Fruit fly (Drosophila melanogaster) whole organism, wandering third instar larva: ENCODE measurements around the gene CG15221.
A peak's percentile ranks its signal among the peaks of the same experiment; 100 is the strongest.

Source experiments
- Abd-B ChIP-seq: fragments of >200 bp; optimal IDR thresholded peaks from 2 replicates; lab custom pipeline; 2017; ENCODE audit warnings: missing biosample characterization, missing genetic modification characterization
- CG32264 ChIP-seq: fragments of 200-800 bp; sonication (Bioruptor generic); optimal IDR thresholded peaks from 2 replicates; lab custom pipeline; 2016; ENCODE audit warnings: missing biosample characterization, missing genetic modification characterization
- CrebA ChIP-seq: fragments of 200-800 bp; sonication (Bioruptor generic); optimal IDR thresholded peaks from 2 replicates; lab custom pipeline; 2016; ENCODE audit warnings: missing biosample characterization, mild to moderate bottlenecking, missing genetic modification characterization, borderline replicate concordance
- Dfd ChIP-seq: fragments of >200 bp; optimal IDR thresholded peaks from 2 replicates; lab custom pipeline; 2017; ENCODE audit warnings: missing biosample characterization, missing genetic modification characterization
- Dif ChIP-seq: fragments of 200-275, 200-300 bp; sonication (Bioruptor generic); optimal IDR thresholded peaks from 2 replicates; lab custom pipeline; 2018; ENCODE audit warnings: missing biosample characterization, missing genetic modification characterization; ENCODE audit not compliant: partially characterized antibody
- GATAd ChIP-seq: sonication (Bioruptor generic); optimal IDR thresholded peaks from 2 replicates; lab custom pipeline; 2016; ENCODE audit warnings: missing biosample characterization, missing genetic modification characterization
- Hnf4 ChIP-seq: fragments of 200-800 bp; sonication (Bioruptor generic); optimal IDR thresholded peaks from 2 replicates; lab custom pipeline; 2016; ENCODE audit warnings: missing biosample characterization, mild to moderate bottlenecking, missing genetic modification characterization
- Hr78 ChIP-seq: fragments of >200 bp; optimal IDR thresholded peaks from 2 replicates; lab custom pipeline; 2017; ENCODE audit warnings: missing biosample characterization, missing genetic modification characterization
- Hr83 ChIP-seq: fragments of 200-300 bp; sonication (Bioruptor generic); optimal IDR thresholded peaks from 2 replicates; lab custom pipeline; 2016; ENCODE audit warnings: missing biosample characterization, mild to moderate bottlenecking, missing genetic modification characterization, moderate library complexity; ENCODE audit not compliant: poor library complexity, severe bottlenecking
- Jra ChIP-seq: sonication (Bioruptor generic); optimal IDR thresholded peaks from 2 replicates; lab custom pipeline; 2016; ENCODE audit warnings: missing biosample characterization, missing genetic modification characterization
- Mio ChIP-seq: sonication (Bioruptor generic); optimal IDR thresholded peaks from 2 replicates; lab custom pipeline; 2016; ENCODE audit warnings: missing biosample characterization, missing genetic modification characterization
- Myc ChIP-seq: fragments of >200 bp; optimal IDR thresholded peaks from 2 replicates; lab custom pipeline; 2017
- N ChIP-seq: fragments of >200 bp; optimal IDR thresholded peaks from 2 replicates; lab custom pipeline; 2018; ENCODE audit warnings: missing biosample characterization, missing external identifiers, missing genetic modification characterization
- OdsH ChIP-seq: fragments of 200-800 bp; sonication (Bioruptor generic); optimal IDR thresholded peaks from 2 replicates; lab custom pipeline; 2016; ENCODE audit warnings: missing biosample characterization, mild to moderate bottlenecking, missing genetic modification characterization
- Rel ChIP-seq, 2 experiments: fragments of 200-800 bp; sonication (Bioruptor generic) in 1 of 2; optimal IDR thresholded peaks; 2 replicates in 1 of 2; 3 replicates in 1 of 2; lab custom pipeline; 2016 to 2019; ENCODE audit warnings: mild to moderate bottlenecking in 2 of 2, missing biosample characterization in 2 of 2, missing genetic modification characterization in 2 of 2, moderate library complexity in 1 of 2
- Sp1 ChIP-seq: fragments of 200-800 bp; sonication (Bioruptor generic); optimal IDR thresholded peaks from 3 replicates; lab custom pipeline; 2019; ENCODE audit warnings: missing biosample characterization, mild to moderate bottlenecking, missing genetic modification characterization, moderate library complexity
- Vsx2 ChIP-seq: fragments of 200-300, 225-300 bp; sonication (Bioruptor generic); optimal IDR thresholded peaks from 2 replicates; lab custom pipeline; 2018; ENCODE audit warnings: missing biosample characterization, missing genetic modification characterization; ENCODE audit not compliant: partially characterized antibody
- brk ChIP-seq: fragments of 200-800 bp; sonication (Bioruptor generic); optimal IDR thresholded peaks from 2 replicates; lab custom pipeline; 2016; ENCODE audit warnings: missing biosample characterization, mild to moderate bottlenecking, missing genetic modification characterization
- dl ChIP-seq, 2 experiments: fragments of 175-275, 200-275 bp in 1 of 2; fragments of 200-275 bp in 1 of 2; sonication (Bioruptor generic); optimal IDR thresholded peaks; lab custom pipeline; 2018; ENCODE audit warnings: mild to moderate bottlenecking in 2 of 2, missing biosample characterization in 2 of 2, missing genetic modification characterization in 2 of 2, moderate library complexity in 2 of 2; ENCODE audit not compliant: partially characterized antibody in 2 of 2, insufficient read depth in 1 of 2
- dmrt93B ChIP-seq: fragments of 200-800 bp; sonication (Bioruptor generic); optimal IDR thresholded peaks from 2 replicates; lab custom pipeline; 2018; ENCODE audit warnings: missing biosample characterization, mild to moderate bottlenecking, missing genetic modification characterization
- dsf ChIP-seq: sonication (Bioruptor generic); optimal IDR thresholded peaks from 2 replicates; lab custom pipeline; 2016; ENCODE audit warnings: missing biosample characterization, missing genetic modification characterization, borderline replicate concordance
- foxo ChIP-seq, 2 experiments: fragments of 200-800 bp; sonication (Bioruptor generic); optimal IDR thresholded peaks; 2 replicates in 1 of 2; 3 replicates in 1 of 2; lab custom pipeline; 2016 to 2017; ENCODE audit warnings: missing biosample characterization in 2 of 2, missing genetic modification characterization in 2 of 2
- fru ChIP-seq: fragments of 200-800 bp; sonication (Bioruptor generic); optimal IDR thresholded peaks from 3 replicates; lab custom pipeline; 2016; ENCODE audit warnings: missing biosample characterization, mild to moderate bottlenecking, missing genetic modification characterization
- h ChIP-seq: fragments of 200-800 bp; sonication (Bioruptor generic); optimal IDR thresholded peaks from 3 replicates; lab custom pipeline; 2016; ENCODE audit warnings: missing biosample characterization, mild to moderate bottlenecking, missing genetic modification characterization
- jim ChIP-seq: fragments of 175-275, 200-325 bp; sonication (Bioruptor generic); optimal IDR thresholded peaks from 2 replicates; lab custom pipeline; 2016; ENCODE audit warnings: missing biosample characterization, mild to moderate bottlenecking, missing genetic modification characterization
- pan ChIP-seq: fragments of >200 bp; optimal IDR thresholded peaks from 2 replicates; lab custom pipeline; 2017
- psq ChIP-seq: fragments of 200-800 bp; sonication (Bioruptor generic); optimal IDR thresholded peaks from 3 replicates; lab custom pipeline; 2017; ENCODE audit warnings: missing biosample characterization, mild to moderate bottlenecking, missing genetic modification characterization, moderate library complexity
- rgr ChIP-seq: fragments of 200-800 bp; sonication (Bioruptor generic); optimal IDR thresholded peaks from 3 replicates; lab custom pipeline; 2016; ENCODE audit warnings: missing biosample characterization, mild to moderate bottlenecking, missing genetic modification characterization
- sage ChIP-seq: fragments of 200-800 bp; sonication (Bioruptor generic); optimal IDR thresholded peaks from 2 replicates; lab custom pipeline; 2016; ENCODE audit warnings: missing biosample characterization, mild to moderate bottlenecking, missing genetic modification characterization
- sv ChIP-seq: fragments of 200-800 bp; sonication (Bioruptor generic); optimal IDR thresholded peaks from 3 replicates; lab custom pipeline; 2016; ENCODE audit warnings: missing biosample characterization, missing genetic modification characterization
- tai ChIP-seq: sonication (Bioruptor generic); optimal IDR thresholded peaks from 2 replicates; lab custom pipeline; 2016; ENCODE audit warnings: missing biosample characterization, missing genetic modification characterization
- usp ChIP-seq: fragments of >200 bp; optimal IDR thresholded peaks from 2 replicates; lab custom pipeline; 2017; ENCODE audit warnings: missing biosample characterization, missing genetic modification characterization

CG15221 gene

dm6 chrX:11695883-11696211 is 28.2 kb upstream of the CG15221 start:
- TF ChIP-seq foxo (GFP tag; optimal IDR thresholded peaks at IDR 0.05; lab: Kevin White, UChicago) (no peak), dsf (no peak), Dfd (no peak), rgr (no peak), Vsx2 (no peak), dmrt93B (GFP tag; lab: Kevin White, UChicago) (no peak)

dm6 chrX:11700765-11701164 is 23.3 kb upstream of the CG15221 start:
- TF ChIP-seq Dfd, result peak; percentile 85
- TF ChIP-seq Hr78 (GFP tag; lab: Kevin White, UChicago), result no peak

- no peak for TF ChIP-seq Dif (GFP tag; lab: Kevin White, UChicago)
- TF ChIP-seq GATAd, result no peak
- no peak for TF ChIP-seq h
- peak; percentile 33 for TF ChIP-seq Rel (GFP tag; optimal IDR thresholded peaks at IDR 0.05; lab: Kevin White, UChicago)
- TF ChIP-seq Rel (tag; optimal IDR thresholded peaks at IDR 0.05; lab: Kevin White, UChicago), result peak; percentile 48
- no peak for TF ChIP-seq Mio (GFP tag; lab: Kevin White, UChicago)
- no peak for TF ChIP-seq CG32264
- TF ChIP-seq Abd-B, result no peak
- TF ChIP-seq rgr, result no peak
- TF ChIP-seq dl (GFP tag; optimal IDR thresholded peaks at IDR 0.05; lab: Kevin White, UChicago; ENCODE audit: insufficient read depth in 1 of 2, partially characterized antibody in 2 of 2), result no peak
- no peak for TF ChIP-seq dmrt93B (GFP tag; lab: Kevin White, UChicago)
- peak; percentile 7 for TF ChIP-seq sage
- TF ChIP-seq Hnf4 (GFP tag; lab: Kevin White, UChicago), result no peak
- TF ChIP-seq pan (lab: Kevin White, UChicago), result no peak
- no peak for TF ChIP-seq Myc
- no peak for TF ChIP-seq Hr78 (GFP tag; lab: Kevin White, UChicago)
- peak; percentile 52 for TF ChIP-seq Sp1 (GFP tag; lab: Kevin White, UChicago)
- TF ChIP-seq N (GFP tag; lab: Kevin White, UChicago), result no peak
- TF ChIP-seq brk (GFP tag; lab: Kevin White, UChicago), result no peak
Observed at dm6 chrX:11704929-11705612, 19.0 kb upstream of the CG15221 start, which contains the start of gene CG2444. TSS of gene CG2444 (minus strand) at chrX:11705300.

- TF ChIP-seq sage (no peak), Rel (GFP tag; optimal IDR thresholded peaks at IDR 0.05; lab: Kevin White, UChicago) (no peak), Rel (tag; optimal IDR thresholded peaks at IDR 0.05; lab: Kevin White, UChicago) (peak; percentile 98), psq (GFP tag; lab: Kevin White, UChicago) (peak; percentile 4), pan (lab: Kevin White, UChicago) (no peak), Mio (GFP tag; lab: Kevin White, UChicago) (no peak), CrebA (GFP tag; lab: Kevin White, UChicago) (no peak), jim (GFP tag; lab: Kevin White, UChicago) (peak; percentile 39), h (peak; percentile 24), Sp1 (GFP tag; lab: Kevin White, UChicago) (peak; percentile 17), brk (GFP tag; lab: Kevin White, UChicago) (no peak), dmrt93B (GFP tag; lab: Kevin White, UChicago) (no peak), dsf (no peak), foxo (GFP tag; optimal IDR thresholded peaks at IDR 0.05; lab: Kevin White, UChicago) (peak in 1 of 2 experiments; percentile 4), Dif (GFP tag; lab: Kevin White, UChicago) (no peak), Jra (peak; percentile 39), rgr (peak; percentile 14), usp (GFP tag; lab: Kevin White, UChicago) (no peak)
- TF ChIP-seq, all 38 proteins: peak for 8
Observed at dm6 chrX:11709799-11710720, 14.0 kb upstream of the CG15221 start, which contains the start of gene FucT6. TSS of gene FucT6 (minus strand) at chrX:11709951.

dm6 chrX:11713808-11714528 is 10.1 kb upstream of the CG15221 start:
- peak; percentile 86 to 91 for TF ChIP-seq dl (GFP tag; optimal IDR thresholded peaks at IDR 0.05; lab: Kevin White, UChicago; ENCODE audit: insufficient read depth in 1 of 2, partially characterized antibody in 2 of 2)
- no peak for TF ChIP-seq CrebA (GFP tag; lab: Kevin White, UChicago)
- TF ChIP-seq psq (GFP tag; lab: Kevin White, UChicago), result peak; percentile 91
- no peak for TF ChIP-seq brk (GFP tag; lab: Kevin White, UChicago)
- peak; percentile 25 for TF ChIP-seq Abd-B
- TF ChIP-seq Dif (GFP tag; lab: Kevin White, UChicago), result peak; percentile 91
- TF ChIP-seq Rel (GFP tag; optimal IDR thresholded peaks at IDR 0.05; lab: Kevin White, UChicago), result peak; percentile 12
- TF ChIP-seq Rel (tag; optimal IDR thresholded peaks at IDR 0.05; lab: Kevin White, UChicago), result peak; percentile 59
- no peak for TF ChIP-seq sv (GFP tag; lab: Kevin White, UChicago)
- TF ChIP-seq Mio (GFP tag; lab: Kevin White, UChicago), result no peak
- TF ChIP-seq Sp1 (GFP tag; lab: Kevin White, UChicago), result peak; percentile 15
- TF ChIP-seq Jra, result no peak
- TF ChIP-seq Hr83, result peak; percentile 47
- peak; percentile 48 for TF ChIP-seq Hr78 (GFP tag; lab: Kevin White, UChicago)
- peak; percentile 26 for TF ChIP-seq rgr
- no peak for TF ChIP-seq sage
- no peak for TF ChIP-seq Hnf4 (GFP tag; lab: Kevin White, UChicago)
- no peak for TF ChIP-seq Myc
- peak; percentile 38 for TF ChIP-seq h
- no peak for TF ChIP-seq fru (GFP tag; lab: Kevin White, UChicago)
- TF ChIP-seq OdsH, result peak; percentile 29
- TF ChIP-seq tai (GFP tag; lab: Kevin White, UChicago), result no peak
- peak; percentile 81 for TF ChIP-seq N (GFP tag; lab: Kevin White, UChicago)
